Worm (Caenorhabditis elegans) whole organism, L1 larva: ENCODE data around the gene R166.2.

Experiments used
- C16A3.4 ChIP-seq: fragments of 150-350 bp; optimal IDR thresholded peaks from 2 replicates; lab custom pipeline; 2014; ENCODE audit warnings: missing biosample characterization, missing genetic modification characterization
- Y116A8C.19 ChIP-seq: sonication (generic microtip); optimal IDR thresholded peaks from 2 replicates; lab custom pipeline; 2016; ENCODE audit warnings: missing compliant biosample characterization, missing genetic modification characterization, borderline replicate concordance
- aha-1 ChIP-seq: fragments of 150-350 bp; optimal IDR thresholded peaks from 2 replicates; lab custom pipeline; 2014; ENCODE audit warnings: missing biosample characterization, missing genetic modification characterization
- alr-1 ChIP-seq: fragments of 200-800 bp; sonication (Bioruptor generic); optimal IDR thresholded peaks from 2 replicates; lab custom pipeline; 2018; ENCODE audit warnings: borderline replicate concordance, mild to moderate bottlenecking, missing genetic modification characterization, missing compliant biosample characterization
- aly-2 ChIP-seq: fragments of 150-350 bp; optimal IDR thresholded peaks from 2 replicates; lab custom pipeline; 2014; ENCODE audit warnings: missing biosample characterization, missing genetic modification characterization
- ceh-8 ChIP-seq: fragments of 200-800 bp; sonication (Bioruptor generic); optimal IDR thresholded peaks from 2 replicates; lab custom pipeline; 2018; ENCODE audit warnings: mild to moderate bottlenecking, missing genetic modification characterization, moderate library complexity, missing compliant biosample characterization
- ceh-90 ChIP-seq: sonication (generic microtip); optimal IDR thresholded peaks from 2 replicates; lab custom pipeline; 2016; ENCODE audit warnings: missing genetic modification characterization, missing compliant biosample characterization
- ces-1 ChIP-seq: fragments of 150-350 bp; optimal IDR thresholded peaks from 2 replicates; lab custom pipeline; 2014; ENCODE audit warnings: missing biosample characterization, missing genetic modification reagents, missing genetic modification characterization
- dsc-1 ChIP-seq: sonication (generic microtip); optimal IDR thresholded peaks from 2 replicates; lab custom pipeline; 2016; ENCODE audit warnings: mild to moderate bottlenecking, missing genetic modification characterization, missing compliant biosample characterization
- efl-1 ChIP-seq, 4 experiments: fragments of 150-350 bp; optimal IDR thresholded peaks in 3 of 4; peaks in 1 of 4; 1 replicate in 1 of 4; 2 replicates in 3 of 4; lab custom pipeline; 2014; ENCODE audit warnings: missing biosample characterization in 2 of 4, missing genetic modification characterization in 2 of 4, missing genetic modification reagents in 2 of 4
- egl-13 ChIP-seq: sonication (generic microtip); optimal IDR thresholded peaks from 2 replicates; lab custom pipeline; 2016; ENCODE audit warnings: missing genotype, missing genetic modification reagents, missing genetic modification characterization, missing compliant biosample characterization
- egl-27 ChIP-seq, 2 experiments: fragments of 150-350 bp in 1 of 2; sonication (generic microtip); optimal IDR thresholded peaks; 3 replicates each; lab custom pipeline; 2017 to 2018; ENCODE audit warnings: missing biosample characterization in 2 of 2, missing genetic modification characterization in 2 of 2, missing genetic modification reagents in 2 of 2
- elt-2 ChIP-seq: sonication (generic microtip); optimal IDR thresholded peaks from 2 replicates; lab custom pipeline; 2016; ENCODE audit warnings: missing genetic modification characterization, mild to moderate bottlenecking, inconsistent platforms, missing compliant biosample characterization, missing genetic modification reagents
- elt-3 ChIP-seq, 6 experiments: fragments of 150-350 bp in 1 of 6; sonication (generic microtip); optimal IDR thresholded peaks; 2 replicates each; lab custom pipeline; 2017 to 2018; ENCODE audit warnings: missing biosample characterization in 6 of 6, missing genetic modification characterization in 6 of 6, inconsistent platforms in 1 of 6
- fkh-4 ChIP-seq: sonication (generic microtip); optimal IDR thresholded peaks from 2 replicates; lab custom pipeline; 2016; ENCODE audit warnings: missing compliant biosample characterization, missing genetic modification characterization, borderline replicate concordance
- fkh-8 ChIP-seq: sonication (generic microtip); optimal IDR thresholded peaks from 2 replicates; lab custom pipeline; 2016; ENCODE audit warnings: mild to moderate bottlenecking, missing genetic modification characterization, missing compliant biosample characterization
- fos-1 ChIP-seq: fragments of 150-350 bp; optimal IDR thresholded peaks from 2 replicates; lab custom pipeline; 2014; ENCODE audit warnings: missing biosample characterization, missing genetic modification characterization
- hlh-17 ChIP-seq: fragments of 200-800 bp; sonication (Bioruptor generic); optimal IDR thresholded peaks from 2 replicates; lab custom pipeline; 2018; ENCODE audit warnings: missing genetic modification characterization, mild to moderate bottlenecking, missing compliant biosample characterization, moderate library complexity, borderline replicate concordance
- irx-1 ChIP-seq: sonication (generic microtip); optimal IDR thresholded peaks from 2 replicates; lab custom pipeline; 2016; ENCODE audit warnings: missing genetic modification characterization, missing compliant biosample characterization
- isw-1 ChIP-seq: fragments of 200-800 bp; sonication (Bioruptor generic); IDR thresholded peaks from 2 replicates; pipeline ENCODE4 v1.3.6; 2022; ENCODE audit warnings: missing genetic modification characterization, missing compliant biosample characterization
- lin-13 ChIP-seq: fragments of 150-350 bp; optimal IDR thresholded peaks from 2 replicates; lab custom pipeline; 2014; ENCODE audit warnings: missing biosample characterization, missing genetic modification reagents, missing genetic modification characterization
- lin-14 ChIP-seq: fragments of 200-800 bp; sonication (Bioruptor generic); optimal IDR thresholded peaks from 2 replicates; lab custom pipeline; 2018; ENCODE audit warnings: mild to moderate bottlenecking, missing genetic modification characterization, moderate library complexity, missing compliant biosample characterization
- lin-15B ChIP-seq: fragments of 150-350 bp; sonication (generic microtip); optimal IDR thresholded peaks from 3 replicates; lab custom pipeline; 2014; ENCODE audit warnings: missing biosample characterization, missing genetic modification characterization
- lin-39 ChIP-seq: fragments of 150-350 bp; optimal IDR thresholded peaks from 2 replicates; lab custom pipeline; 2014; ENCODE audit warnings: missing biosample characterization, missing genetic modification reagents, missing genetic modification characterization
- lsy-2 ChIP-seq, 2 experiments: fragments of 150-350 bp; optimal IDR thresholded peaks; 2 replicates each; lab custom pipeline; 2014; ENCODE audit warnings: missing biosample characterization in 2 of 2, missing genetic modification characterization in 2 of 2
- mab-9 ChIP-seq: fragments of 200-800 bp; sonication (Bioruptor generic); IDR thresholded peaks from 2 replicates; pipeline ENCODE4 v1.3.6; 2022; ENCODE audit warnings: missing genetic modification reagents, missing genetic modification characterization, missing compliant biosample characterization
- mef-2 ChIP-seq: fragments of 150-350 bp; optimal IDR thresholded peaks from 2 replicates; lab custom pipeline; 2014; ENCODE audit warnings: missing biosample characterization, missing genetic modification characterization
- mep-1 ChIP-seq: fragments of 150-350 bp; optimal IDR thresholded peaks from 2 replicates; lab custom pipeline; 2014; ENCODE audit warnings: missing biosample characterization, missing genetic modification characterization
- nhr-28 ChIP-seq: fragments of 150-350 bp; optimal IDR thresholded peaks from 2 replicates; lab custom pipeline; 2014; ENCODE audit warnings: missing biosample characterization, missing genetic modification characterization
- nhr-71 ChIP-seq: sonication (generic microtip); optimal IDR thresholded peaks from 2 replicates; lab custom pipeline; 2016; ENCODE audit warnings: mild to moderate bottlenecking, missing genetic modification characterization, moderate library complexity, missing compliant biosample characterization
- nhr-76 ChIP-seq: sonication (generic microtip); optimal IDR thresholded peaks from 2 replicates; lab custom pipeline; 2017; ENCODE audit warnings: missing biosample characterization, missing genetic modification characterization
- nhr-77 ChIP-seq: fragments of 150-350 bp; optimal IDR thresholded peaks from 2 replicates; lab custom pipeline; 2014; ENCODE audit warnings: missing biosample characterization, missing genetic modification characterization
- nhr-84 ChIP-seq: sonication (generic microtip); optimal IDR thresholded peaks from 2 replicates; lab custom pipeline; 2017; ENCODE audit warnings: missing biosample characterization, missing genetic modification characterization
- nhr-85 ChIP-seq: sonication (generic microtip); peaks from one replicate; lab custom pipeline; 2016; ENCODE audit warnings: missing genetic modification characterization, inconsistent platforms, missing compliant biosample characterization
- pqm-1 ChIP-seq: sonication (generic microtip); optimal IDR thresholded peaks from 3 replicates; lab custom pipeline; 2017; ENCODE audit warnings: missing biosample characterization, missing genetic modification characterization
- skn-1 ChIP-seq: fragments of 150-350 bp; optimal IDR thresholded peaks from 2 replicates; lab custom pipeline; 2014; ENCODE audit warnings: missing biosample characterization, missing genetic modification characterization
- sox-4 ChIP-seq: sonication (generic microtip); optimal IDR thresholded peaks from 2 replicates; lab custom pipeline; 2016; ENCODE audit warnings: missing genetic modification characterization, missing compliant biosample characterization
- sptf-1 ChIP-seq: fragments of 150-350 bp; optimal IDR thresholded peaks from 2 replicates; lab custom pipeline; 2014; ENCODE audit warnings: missing biosample characterization, missing genetic modification characterization
- sup-37 ChIP-seq: fragments of 200-800 bp; sonication (Bioruptor generic); optimal IDR thresholded peaks from 2 replicates; lab custom pipeline; 2018; ENCODE audit warnings: mild to moderate bottlenecking, missing genetic modification characterization, missing compliant biosample characterization
- tbx-2 ChIP-seq: sonication (generic microtip); optimal IDR thresholded peaks from 2 replicates; lab custom pipeline; 2016; ENCODE audit warnings: missing genetic modification characterization, missing compliant biosample characterization
- tlp-1 ChIP-seq: fragments of 150-350 bp; optimal IDR thresholded peaks from 2 replicates; lab custom pipeline; 2014; ENCODE audit warnings: missing biosample characterization, missing genetic modification characterization
- unc-130 ChIP-seq: fragments of 150-350 bp; optimal IDR thresholded peaks from 2 replicates; lab custom pipeline; 2017; ENCODE audit warnings: missing biosample characterization, missing genetic modification characterization, inconsistent platforms
- unc-30 ChIP-seq: sonication (generic microtip); optimal IDR thresholded peaks from 2 replicates; lab custom pipeline; 2017; ENCODE audit warnings: missing biosample characterization, missing genetic modification characterization
- unc-86 ChIP-seq: sonication (generic microtip); optimal IDR thresholded peaks from 2 replicates; lab custom pipeline; 2016; ENCODE audit warnings: missing genetic modification characterization, missing compliant biosample characterization
- unc-98 ChIP-seq: fragments of 200-800 bp; sonication (Bioruptor generic); IDR thresholded peaks from 2 replicates; pipeline ENCODE4 v1.3.6; 2022; ENCODE audit warnings: missing genetic modification characterization, missing compliant biosample characterization
- xbp-1 ChIP-seq: sonication (generic microtip); optimal IDR thresholded peaks from 2 replicates; lab custom pipeline; 2016; ENCODE audit warnings: missing genetic modification characterization, missing compliant biosample characterization
- zag-1 ChIP-seq: fragments of 150-350 bp; optimal IDR thresholded peaks from 2 replicates; lab custom pipeline; 2014; ENCODE audit warnings: missing biosample characterization, missing genetic modification characterization
- zip-4 ChIP-seq: fragments of 200-800 bp; sonication (Bioruptor generic); optimal IDR thresholded peaks from 2 replicates; lab custom pipeline; 2018; ENCODE audit warnings: mild to moderate bottlenecking, missing genetic modification characterization, moderate library complexity, missing compliant biosample characterization
- ztf-11 ChIP-seq, 2 experiments: sonication (generic microtip); optimal IDR thresholded peaks; 2 replicates each; lab custom pipeline; 2016 to 2017; ENCODE audit warnings: missing genetic modification characterization in 2 of 2, missing biosample characterization in 1 of 2, missing compliant biosample characterization in 1 of 2
- ztf-4 ChIP-seq: fragments of 150-350 bp; optimal IDR thresholded peaks from 2 replicates; lab custom pipeline; 2014; ENCODE audit warnings: missing biosample characterization, missing genetic modification characterization

R166.2 gene

DNA sequence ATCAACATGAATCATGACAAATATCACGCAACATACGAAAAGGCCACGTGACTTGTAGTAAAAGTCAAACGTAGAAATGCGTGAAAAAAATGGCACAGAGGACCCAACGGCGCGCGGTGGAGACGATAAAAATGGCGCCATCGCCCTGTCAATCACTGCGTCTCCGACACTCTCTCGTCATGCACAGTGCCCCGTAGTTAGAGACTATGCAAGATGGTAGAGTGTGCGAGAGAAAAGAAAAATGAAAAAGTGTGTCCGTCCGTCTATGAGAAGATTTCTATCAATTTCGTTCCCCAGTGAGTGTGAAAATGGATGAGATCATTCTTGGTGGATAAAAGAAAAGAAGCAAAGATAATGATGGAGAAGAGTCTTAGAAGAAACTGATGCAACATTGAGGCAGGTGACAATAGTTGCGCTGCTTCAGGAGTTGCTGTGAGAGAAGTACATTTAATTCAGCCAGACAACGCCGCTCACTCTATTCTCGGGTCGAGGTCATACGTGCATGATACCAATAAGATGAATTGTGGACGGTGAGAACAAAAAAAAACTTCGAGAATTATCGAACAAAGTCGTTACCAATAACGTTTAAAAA, 18.1 kb upstream of the R166.2 start (continued):
- TF ChIP-seq elt-2 (peak; percentile 61), mef-2 (tag; lab: Kevin White, UChicago) (no peak), dsc-1 (tag; lab: Kevin White, UChicago) (peak; percentile 37), lin-13 (GFP tag; lab: Kevin White, UChicago) (peak; percentile 45), ztf-4 (tag; lab: Kevin White, UChicago) (peak; percentile 73), hlh-17 (GFP tag; lab: Kevin White, UChicago) (no peak), unc-98 (GFP tag; lab: Robert Waterston, UW) (no peak), sptf-1 (tag; lab: Kevin White, UChicago) (no peak), nhr-76 (tag; lab: Kevin White, UChicago) (no peak), nhr-85 (tag; lab: Kevin White, UChicago) (peak; percentile 97), xbp-1 (peak; percentile 55), nhr-84 (tag; lab: Kevin White, UChicago) (no peak), egl-13 (no peak), nhr-28 (tag; lab: Kevin White, UChicago) (no peak), lsy-2 (tag; optimal IDR thresholded peaks at IDR 0.05; lab: Kevin White, UChicago) (peak; percentile 44 to 68), sox-4 (no peak), aha-1 (tag; lab: Kevin White, UChicago) (peak; percentile 44), irx-1 (tag; lab: Kevin White, UChicago) (peak; percentile 18), isw-1 (GFP tag; lab: Robert Waterston, UW) (no peak), unc-130 (tag; lab: Kevin White, UChicago) (peak; percentile 65), sup-37 (GFP tag; lab: Kevin White, UChicago) (no peak), tbx-2 (tag; lab: Kevin White, UChicago) (peak; percentile 59), lin-15B (tag; lab: Kevin White, UChicago) (no peak), zag-1 (tag; lab: Kevin White, UChicago) (no peak), zip-4 (no peak), unc-30 (tag; lab: Kevin White, UChicago) (no peak), nhr-77 (tag; lab: Kevin White, UChicago) (peak; percentile 11), ceh-90 (tag; lab: Kevin White, UChicago) (no peak), unc-86 (tag; lab: Kevin White, UChicago) (no peak), skn-1 (tag; lab: Kevin White, UChicago) (peak; percentile 57), ces-1 (GFP tag; lab: Kevin White, UChicago) (no peak), pqm-1 (no peak), mab-9 (GFP tag; lab: Robert Waterston, UW) (no peak), tlp-1 (tag; lab: Kevin White, UChicago) (no peak)
- TF ChIP-seq, all 84 proteins: peak for 43

DNA sequence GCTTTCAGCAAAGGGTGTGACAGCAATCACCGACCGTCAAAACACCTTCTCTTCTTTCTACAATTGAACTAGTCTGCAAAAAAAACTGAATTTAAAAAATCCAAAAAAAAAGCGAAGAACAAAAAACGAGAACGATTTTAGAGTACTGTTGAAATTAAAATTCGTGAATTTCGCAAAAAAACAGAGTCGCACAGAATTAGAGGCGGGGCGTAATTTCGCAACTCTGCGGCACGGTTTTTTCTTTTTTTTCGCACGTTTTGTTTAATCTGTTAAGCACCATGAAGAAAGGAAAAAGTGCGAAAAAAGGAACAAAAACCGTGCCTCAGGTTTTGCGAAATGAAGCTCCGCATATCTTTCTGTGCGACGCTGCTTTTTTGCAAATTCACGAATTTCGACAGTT, 17.5 kb upstream of the R166.2 start, which contains the start of gene mnk-1:
mnk-1 (minus strand) TSS at position 73 of the 400 bp plus-strand sequence.
- TF ChIP-seq ztf-11 (tag; optimal IDR thresholded peaks at IDR 0.05; lab: Kevin White, UChicago) (peak in 1 of 2 experiments; percentile 39), lin-15B (tag; lab: Kevin White, UChicago) (no peak)

ce11 chrII:10554046-10554399, 16.6 kb upstream of the R166.2 start:
- TF ChIP-seq unc-98 (GFP tag; lab: Robert Waterston, UW) (no peak), elt-2 (no peak), C16A3.4 (peak; percentile 7), fkh-8 (tag; lab: Kevin White, UChicago) (no peak), alr-1 (no peak), aly-2 (no peak), nhr-76 (tag; lab: Kevin White, UChicago) (no peak), fos-1 (tag; lab: Kevin White, UChicago) (no peak), lin-14 (GFP tag; lab: Kevin White, UChicago) (peak; percentile 1), ztf-4 (tag; lab: Kevin White, UChicago) (no peak), mep-1 (tag; lab: Kevin White, UChicago) (peak; percentile 59), lin-39 (no peak), pqm-1 (no peak), nhr-71 (peak; percentile 21), sptf-1 (tag; lab: Kevin White, UChicago) (no peak), elt-3 (tag; optimal IDR thresholded peaks at IDR 0.05; lab: Kevin White, UChicago) (no peak), ceh-8 (GFP tag; lab: Kevin White, UChicago) (no peak), Y116A8C.19 (no peak), efl-1 (optimal IDR thresholded peaks at IDR 0.05; lab: Kevin White, UChicago) (no peak), efl-1 (GFP tag; optimal IDR thresholded peaks at IDR 0.05 in 1 of 2; lab: Kevin White, UChicago) (peak in 1 of 2 experiments; percentile 2), egl-27 (tag; optimal IDR thresholded peaks at IDR 0.05; lab: Kevin White, UChicago) (no peak), fkh-4 (tag; lab: Kevin White, UChicago) (no peak)
